Worm (Caenorhabditis elegans): ENCODE measurements around the gene C49C3.4.
"Not testable (repeated sequence)": the region's sequence is repeated elsewhere in the genome, so short reads cannot be mapped to it uniquely, and the experiment has no call there.

DNA sequence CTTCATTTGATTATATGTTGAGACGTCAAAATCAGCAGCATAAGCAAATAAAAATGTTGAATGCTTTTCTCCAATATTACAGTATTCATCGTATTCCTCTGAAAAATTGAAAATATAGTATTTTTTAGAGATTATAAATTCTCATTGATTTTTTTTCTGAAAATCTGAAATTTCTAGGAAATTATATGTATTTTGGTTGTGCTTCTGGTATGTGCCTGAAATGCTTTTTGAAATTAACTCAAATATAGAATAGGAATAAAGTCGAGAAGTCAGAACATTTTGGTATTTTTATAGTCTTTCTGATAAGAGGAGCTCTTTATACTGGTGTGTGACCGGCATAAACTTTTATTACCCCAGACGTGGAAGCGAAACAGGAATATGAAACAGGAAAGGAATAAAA is 13.4 kb upstream of the C49C3.4 start, which contains the start of gene T28F3.8:
- not testable (repeated sequence) for TF ChIP-seq pag-3 (tag; optimal IDR thresholded peaks at IDR 0.05; ENCODE audit: borderline replicate concordance); pax-1 (tag; optimal IDR thresholded peaks at IDR 0.05); pat-9 (tag; optimal IDR thresholded peaks at IDR 0.05); tbx-7 (tag; optimal IDR thresholded peaks at IDR 0.05); C38D4.7 (GFP tag; optimal IDR thresholded peaks at IDR 0.05); lin-11 (tag; optimal IDR thresholded peaks at IDR 0.05); ceh-2 (tag; optimal IDR thresholded peaks at IDR 0.05); ets-4 (tag; optimal IDR thresholded peaks at IDR 0.05); ceh-22 (tag; optimal IDR thresholded peaks at IDR 0.05); tbx-2 (tag; optimal IDR thresholded peaks at IDR 0.05); ref-2 (tag; optimal IDR thresholded peaks at IDR 0.05); F13H6.1 (tag; optimal IDR thresholded peaks at IDR 0.05); unc-86 (tag; optimal IDR thresholded peaks at IDR 0.05); che-1 (tag; optimal IDR thresholded peaks at IDR 0.05)

Data from whole organism, late embryonic.